Worm (Caenorhabditis elegans): Measurements from ENCODE around the gene F07E5.5.

DNA sequence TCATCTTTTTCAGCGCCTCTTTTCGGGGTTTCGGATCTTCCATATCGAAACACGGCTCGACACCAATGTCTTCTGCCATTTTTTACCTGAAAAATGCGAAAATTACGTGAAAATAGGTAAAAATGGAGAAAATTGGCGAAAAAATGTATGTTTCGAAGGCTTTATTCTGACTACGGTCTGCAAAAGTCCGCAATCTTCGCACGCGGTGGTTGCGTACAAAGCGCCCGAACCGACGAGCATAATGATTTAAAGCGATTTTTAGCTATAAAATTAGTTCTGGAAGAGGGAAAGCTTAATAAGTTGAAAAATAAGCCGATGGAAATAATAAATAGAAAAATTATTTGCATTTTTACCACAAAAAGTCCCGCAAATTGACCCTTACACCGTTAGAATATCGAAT is at the start of gene F07E5.5:
- TF ChIP-seq fos-1 (tag; optimal IDR thresholded peaks at IDR 0.05) (no peak), mdl-1 (tag; optimal IDR thresholded peaks at IDR 0.05) (no peak), lin-13 (GFP tag; optimal IDR thresholded peaks at IDR 0.05) (peak; percentile 73), skn-1 (tag; optimal IDR thresholded peaks at IDR 0.05) (no peak)

Data from whole organism, L2 larva.